Worm (Caenorhabditis elegans): ENCODE data around the gene ceh-63.

Gene ceh-63

ce11 chrX:3680544-3681214 lies 6.8 kb upstream of the ceh-63 start, which contains the start of gene tsp-17:
TSS of gene tsp-17 (plus strand) at chrX:3681164.
- TF ChIP-seq hlh-1 (tag; optimal IDR thresholded peaks at IDR 0.05) (peak; percentile 84), M03D4.4 (tag; optimal IDR thresholded peaks at IDR 0.05) (no peak), ceh-83 (GFP tag; optimal IDR thresholded peaks at IDR 0.05) (no peak), snpc-4 (tag; optimal IDR thresholded peaks at IDR 0.05) (no peak), ztf-11 (tag; optimal IDR thresholded peaks at IDR 0.05) (no peak), lin-32 (GFP tag; optimal IDR thresholded peaks at IDR 0.05) (no peak), unc-120 (tag; optimal IDR thresholded peaks at IDR 0.05; ENCODE audit: poor library complexity, severe bottlenecking) (no peak)

- peak; percentile 26 for TF ChIP-seq drap-1 (GFP tag; optimal IDR thresholded peaks at IDR 0.05)
- TF ChIP-seq M03D4.4 (tag; optimal IDR thresholded peaks at IDR 0.05) = peak; percentile 59
- TF ChIP-seq lin-13 (tag; optimal IDR thresholded peaks at IDR 0.05) = peak; percentile 38
- peak; percentile 53 for TF ChIP-seq ham-2 (GFP tag; optimal IDR thresholded peaks at IDR 0.05)
- TF ChIP-seq zip-8 (tag; optimal IDR thresholded peaks at IDR 0.05) = no peak
- peak; percentile 23 for TF ChIP-seq sem-2 (GFP tag; optimal IDR thresholded peaks at IDR 0.05)
- TF ChIP-seq mab-5 (tag; optimal IDR thresholded peaks at IDR 0.05) = no peak
- peak; percentile 34 for TF ChIP-seq ceh-39 (tag; optimal IDR thresholded peaks at IDR 0.05)
- peak; percentile 56 for TF ChIP-seq sptf-1 (tag; optimal IDR thresholded peaks at IDR 0.05)
- peak; percentile 26 for TF ChIP-seq unc-62 (GFP tag; optimal IDR thresholded peaks at IDR 0.05)
- TF ChIP-seq lsy-2 (tag; optimal IDR thresholded peaks at IDR 0.05) = no peak
- TF ChIP-seq cnd-1 (tag; optimal IDR thresholded peaks at IDR 0.05) = peak; percentile 75
- TF ChIP-seq mls-2 (tag; optimal IDR thresholded peaks at IDR 0.05) = peak; percentile 55
- TF ChIP-seq lin-32 (GFP tag; optimal IDR thresholded peaks at IDR 0.05) = peak; percentile 73
- no peak for TF ChIP-seq nhr-2 (tag; optimal IDR thresholded peaks at IDR 0.05)
- TF ChIP-seq mep-1 (tag; optimal IDR thresholded peaks at IDR 0.05) = peak; percentile 10
- no peak for TF ChIP-seq nhr-76 (tag; optimal IDR thresholded peaks at IDR 0.05)
- TF ChIP-seq hlh-1 (tag; optimal IDR thresholded peaks at IDR 0.05) = peak; percentile 0
Measured at ce11 chrX:3678507-3679175, 4.8 kb upstream of the ceh-63 start, which contains the start of gene tag-52. TSS of gene tag-52 (minus strand) at chrX:3678557.

- TF ChIP-seq sptf-1 (tag; optimal IDR thresholded peaks at IDR 0.05) (no peak), unc-39 (tag; optimal IDR thresholded peaks at IDR 0.05) (no peak), mab-5 (tag; optimal IDR thresholded peaks at IDR 0.05) (no peak), ceh-39 (tag; optimal IDR thresholded peaks at IDR 0.05) (no peak), nhr-237 (tag; optimal IDR thresholded peaks at IDR 0.05) (no peak), elt-1 (tag; optimal IDR thresholded peaks at IDR 0.05; ENCODE audit: borderline replicate concordance, insufficient read depth) (no peak)
Measured at ce11 chrX:3671998-3672397, 1.9 kb downstream of the ceh-63 start, which contains the start of gene C02F12.5. TSS of gene C02F12.5 (minus strand) at chrX:3672098.

ce11 chrX:3668842-3669241 lies 5.0 kb downstream of the ceh-63 start, which contains the start of gene snet-1:
TSS of gene snet-1 (minus strand) at chrX:3668942.
- TF ChIP-seq ham-2 (GFP tag; optimal IDR thresholded peaks at IDR 0.05) = no peak
- no peak for TF ChIP-seq ces-1 (GFP tag; optimal IDR thresholded peaks at IDR 0.05)
- no peak for TF ChIP-seq zip-8 (tag; optimal IDR thresholded peaks at IDR 0.05)
- no peak for TF ChIP-seq nhr-237 (tag; optimal IDR thresholded peaks at IDR 0.05)
- no peak for TF ChIP-seq flh-1 (GFP tag; optimal IDR thresholded peaks at IDR 0.05)
- no peak for TF ChIP-seq nhr-28 (tag; optimal IDR thresholded peaks at IDR 0.05)
- TF ChIP-seq mab-5 (tag; optimal IDR thresholded peaks at IDR 0.05) = no peak
- TF ChIP-seq ceh-83 (GFP tag; optimal IDR thresholded peaks at IDR 0.05) = no peak
- TF ChIP-seq nhr-2 (tag; optimal IDR thresholded peaks at IDR 0.05) = no peak
- no peak for TF ChIP-seq elt-3 (tag; optimal IDR thresholded peaks at IDR 0.05)
- no peak for TF ChIP-seq tbx-8 (GFP tag; optimal IDR thresholded peaks at IDR 0.05)

- TF ChIP-seq lin-32 (GFP tag; optimal IDR thresholded peaks at IDR 0.05) (no peak), unc-62 (GFP tag; optimal IDR thresholded peaks at IDR 0.05) (no peak)
Measured at ce11 chrX:3659192-3659591, 14.7 kb downstream of the ceh-63 start, which contains the start of gene R11G1.1. TSS of gene R11G1.1 (plus strand) at chrX:3659492.

Measured in whole organism, mixed stage, embryonic.